Worm (Caenorhabditis elegans): ENCODE data around the gene F49E10.2.

- no peak for TF ChIP-seq ceh-2 (tag; optimal IDR thresholded peaks at IDR 0.05)
- TF ChIP-seq rnt-1 (tag; optimal IDR thresholded peaks at IDR 0.05): no peak
- TF ChIP-seq ceh-9 (tag; optimal IDR thresholded peaks at IDR 0.05): no peak
- no peak for TF ChIP-seq pqm-1 (tag; optimal IDR thresholded peaks at IDR 0.05)
These were observed 40.6 kb downstream of the F49E10.2 start, which contains the start of gene egl-6 for ce11 chrX:5930822-5931221.

Measured in whole organism, late embryonic.